Fruit fly (Drosophila melanogaster) whole organism, embryonic: ENCODE measurements around the gene Smvt.

Experiments
- Asciz ChIP-seq: fragments of 200-800 bp; sonication (Bioruptor generic); optimal IDR thresholded peaks from 2 replicates; lab custom pipeline; 2017; ENCODE audit warnings: missing biosample characterization, mild to moderate bottlenecking, missing genetic modification characterization, missing genetic modification reagents
- B-H2 ChIP-seq: fragments of 200-800 bp; sonication (Bioruptor generic); optimal IDR thresholded peaks from 2 replicates; lab custom pipeline; 2018; ENCODE audit warnings: missing biosample characterization, mild to moderate bottlenecking, missing genetic modification characterization
- Blimp-1 ChIP-seq: fragments of 200-800 bp; sonication (Bioruptor generic); optimal IDR thresholded peaks from 3 replicates; lab custom pipeline; 2018; ENCODE audit warnings: missing biosample characterization, missing genetic modification characterization, mild to moderate bottlenecking, moderate library complexity, missing genetic modification reagents
- CG10543 ChIP-seq: fragments of 200-800 bp; sonication (Bioruptor generic); optimal IDR thresholded peaks from 3 replicates; lab custom pipeline; 2017; ENCODE audit warnings: missing biosample characterization, mild to moderate bottlenecking, missing genetic modification characterization, moderate library complexity
- CG12071 ChIP-seq: fragments of 200-800 bp; sonication (Bioruptor generic); optimal IDR thresholded peaks from 3 replicates; lab custom pipeline; 2018; ENCODE audit warnings: missing biosample characterization, mild to moderate bottlenecking, missing genetic modification characterization
- CG12744 ChIP-seq: fragments of 200-800 bp; sonication (Bioruptor generic); optimal IDR thresholded peaks from 2 replicates; lab custom pipeline; 2016; ENCODE audit warnings: missing biosample characterization, missing genetic modification characterization
- CG15011 ChIP-seq: fragments of 200-800 bp; sonication (Bioruptor generic); optimal IDR thresholded peaks from 3 replicates; lab custom pipeline; 2018; ENCODE audit warnings: missing biosample characterization, mild to moderate bottlenecking, missing genetic modification characterization
- CG16813 ChIP-seq: fragments of 200-800 bp; sonication (Bioruptor generic); IDR thresholded peaks from 3 replicates; pipeline ENCODE4 v1.3.6; 2022; ENCODE audit warnings: missing biosample characterization, missing genetic modification characterization; ENCODE audit not compliant: partially characterized antibody
- CG17912 ChIP-seq: fragments of 200-800 bp; sonication (Bioruptor generic); optimal IDR thresholded peaks from 2 replicates; lab custom pipeline; 2018; ENCODE audit warnings: missing biosample characterization, mild to moderate bottlenecking, missing genetic modification characterization
- CG30020 ChIP-seq: fragments of 200-800 bp; optimal IDR thresholded peaks from 2 replicates; lab custom pipeline; 2019; ENCODE audit warnings: missing biosample characterization, mild to moderate bottlenecking, missing genetic modification characterization, moderate library complexity
- CG3281 ChIP-seq: fragments of 200-800 bp; sonication (Bioruptor generic); optimal IDR thresholded peaks from 3 replicates; lab custom pipeline; 2017; ENCODE audit warnings: missing biosample characterization, mild to moderate bottlenecking, missing genetic modification characterization
- CG4730 ChIP-seq: fragments of 200-800 bp; sonication (Bioruptor generic); IDR thresholded peaks from 2 replicates; pipeline ENCODE4 v1.3.6; 2022; ENCODE audit warnings: missing biosample characterization, missing genetic modification characterization
- CG5953 ChIP-seq: fragments of 200-800 bp; sonication (Bioruptor generic); IDR thresholded peaks from 2 replicates; pipeline ENCODE4 v1.3.6; 2022; ENCODE audit warnings: missing biosample characterization, missing genetic modification characterization
- CG7786 ChIP-seq: fragments of 200-800 bp; sonication (Bioruptor generic); optimal IDR thresholded peaks from 2 replicates; lab custom pipeline; 2016; ENCODE audit warnings: missing biosample characterization, missing genetic modification characterization
- CG8089 ChIP-seq: fragments of 200-800 bp; sonication (Bioruptor generic); optimal IDR thresholded peaks from 3 replicates; lab custom pipeline; 2016; ENCODE audit warnings: missing biosample characterization, missing genetic modification characterization
- CG8359 ChIP-seq: fragments of 200-800 bp; sonication (Bioruptor generic); optimal IDR thresholded peaks from 2 replicates; lab custom pipeline; 2017; ENCODE audit warnings: missing biosample characterization, mild to moderate bottlenecking, missing genetic modification characterization, borderline replicate concordance
- Dfd ChIP-seq, 2 experiments: fragments of >200 bp; optimal IDR thresholded peaks; 2 replicates each; lab custom pipeline; 2017; ENCODE audit warnings: missing biosample characterization in 2 of 2, missing genetic modification characterization in 2 of 2
- Fer3 ChIP-seq: fragments of 200-800 bp; sonication (Bioruptor generic); optimal IDR thresholded peaks from 2 replicates; lab custom pipeline; 2018; ENCODE audit warnings: missing biosample characterization, mild to moderate bottlenecking, missing genetic modification characterization, moderate library complexity
- Hr3 ChIP-seq: fragments of 200-800 bp; sonication (Bioruptor generic); optimal IDR thresholded peaks from 3 replicates; lab custom pipeline; 2016; ENCODE audit warnings: missing biosample characterization, missing genetic modification characterization
- Mrtf ChIP-seq: fragments of 200-800 bp; sonication (Bioruptor generic); IDR thresholded peaks from 3 replicates; pipeline ENCODE4 v1.3.6; 2022; ENCODE audit warnings: missing biosample characterization, missing genetic modification characterization
- TFAM ChIP-seq: fragments of 200-800 bp; sonication (Bioruptor generic); optimal IDR thresholded peaks from 2 replicates; lab custom pipeline; 2017; ENCODE audit warnings: missing biosample characterization, missing genetic modification characterization, inconsistent platforms
- Trl ChIP-seq, 3 experiments: fragments of >200 bp in 2 of 3; fragments of 200-800 bp in 1 of 3; sonication (Bioruptor generic) in 1 of 3; optimal IDR thresholded peaks; 2 replicates in 1 of 3; 3 replicates in 2 of 3; lab custom pipeline; 2016 to 2017; ENCODE audit warnings: missing biosample characterization in 1 of 3, missing genetic modification characterization in 1 of 3
- ap ChIP-seq: fragments of 200-800 bp; sonication (Bioruptor generic); IDR thresholded peaks from 2 replicates; pipeline ENCODE4 v1.3.6; 2022; ENCODE audit warnings: missing biosample characterization, missing genetic modification characterization
- bigmax ChIP-seq: fragments of 200-800 bp; sonication (Bioruptor generic); optimal IDR thresholded peaks from 2 replicates; lab custom pipeline; 2018; ENCODE audit warnings: missing biosample characterization, mild to moderate bottlenecking, missing genetic modification characterization
- br ChIP-seq: fragments of >200 bp; optimal IDR thresholded peaks from 2 replicates; lab custom pipeline; 2017
- cg ChIP-seq: fragments of 200-800 bp; sonication (Bioruptor generic); optimal IDR thresholded peaks from 3 replicates; lab custom pipeline; 2019; ENCODE audit warnings: missing biosample characterization, mild to moderate bottlenecking, missing genetic modification characterization, moderate library complexity
- dimm ChIP-seq: fragments of 200-800 bp; sonication (Bioruptor generic); IDR thresholded peaks from 2 replicates; pipeline ENCODE4 v1.3.6; 2022; ENCODE audit warnings: missing biosample characterization, missing genetic modification characterization
- gcm2 ChIP-seq: fragments of 200-800 bp; sonication (Bioruptor generic); optimal IDR thresholded peaks from 2 replicates; lab custom pipeline; 2016; ENCODE audit warnings: missing biosample characterization, missing genetic modification characterization
- ham ChIP-seq: fragments of 200-800 bp; sonication (Bioruptor generic); IDR thresholded peaks from 2 replicates; pipeline ENCODE4 v1.3.6; 2022; ENCODE audit warnings: missing biosample characterization, missing genetic modification characterization
- kni ChIP-seq: fragments of 200-800 bp; sonication (Bioruptor generic); optimal IDR thresholded peaks from 3 replicates; lab custom pipeline; 2017; ENCODE audit warnings: mild to moderate bottlenecking, missing biosample characterization, missing genetic modification reagents, missing genetic modification characterization
- lmd ChIP-seq: fragments of 200-800 bp; sonication (Bioruptor generic); IDR thresholded peaks from 2 replicates; pipeline ENCODE4 v1.3.6; 2022; ENCODE audit warnings: missing biosample characterization, missing genetic modification characterization
- maf-S ChIP-seq: fragments of 200-800 bp; sonication (Bioruptor generic); optimal IDR thresholded peaks from 2 replicates; lab custom pipeline; 2016; ENCODE audit warnings: missing biosample characterization, missing genetic modification characterization
- pho ChIP-seq: fragments of 200-800 bp; sonication (Bioruptor generic); optimal IDR thresholded peaks from 2 replicates; lab custom pipeline; 2016; ENCODE audit warnings: missing biosample characterization, missing genetic modification characterization
- ssp ChIP-seq: fragments of 200-800 bp; sonication (Bioruptor generic); IDR thresholded peaks from 2 replicates; pipeline ENCODE4 v1.3.6; 2022; ENCODE audit warnings: missing biosample characterization, missing genetic modification characterization
- tin ChIP-seq: fragments of 200-800 bp; sonication (Bioruptor generic); optimal IDR thresholded peaks from 3 replicates; lab custom pipeline; 2016; ENCODE audit warnings: missing biosample characterization, missing genetic modification characterization
- twi ChIP-seq: fragments of 200-800 bp; optimal IDR thresholded peaks from 2 replicates; lab custom pipeline; 2019; ENCODE audit warnings: missing biosample characterization, mild to moderate bottlenecking, missing genetic modification characterization, moderate library complexity
- vvl ChIP-seq: fragments of 200-800 bp; sonication (Bioruptor generic); IDR thresholded peaks from 2 replicates; pipeline ENCODE4 v1.3.6; 2022; ENCODE audit warnings: missing biosample characterization, missing genetic modification characterization

The Smvt gene

DNA sequence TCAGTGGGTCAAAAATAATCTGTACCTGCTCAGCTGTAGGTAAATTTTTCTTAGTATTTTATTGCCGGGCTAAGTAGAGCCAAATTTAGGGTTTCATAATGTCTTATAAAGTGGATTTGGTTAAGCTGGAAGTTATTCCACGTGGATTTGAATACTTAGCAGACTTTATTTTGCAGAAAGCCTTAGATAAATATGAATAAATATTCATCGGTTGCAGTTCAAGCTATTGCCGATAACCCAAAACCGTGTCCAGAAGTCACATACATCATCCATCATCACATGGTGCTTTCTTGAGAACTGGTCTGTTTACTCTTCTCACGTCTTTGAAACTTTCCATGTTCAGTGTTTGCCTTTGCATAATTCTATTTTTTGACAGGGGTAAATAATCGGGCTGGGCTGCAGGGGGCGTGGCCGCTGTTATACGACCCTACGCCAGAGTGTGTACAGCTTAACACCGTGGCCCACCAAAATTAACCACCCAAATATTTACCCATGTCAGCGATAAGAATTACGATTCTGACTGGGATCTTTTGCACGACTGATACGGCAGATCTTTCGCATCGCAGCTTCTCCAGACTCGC, 2.7 kb downstream of the Smvt start, which contains the start of gene CG2187 (continued):
- TF ChIP-seq CG7786 (GFP tag; lab: Kevin White, UChicago) (no peak), Blimp-1 (GFP tag; lab: Kevin White, UChicago) (no peak), Trl (optimal IDR thresholded peaks at IDR 0.05; lab: Kevin White, UChicago) (no peak), Trl (GFP tag; optimal IDR thresholded peaks at IDR 0.05; lab: Kevin White, UChicago) (no peak), CG8089 (GFP tag; lab: Kevin White, UChicago) (no peak), TFAM (GFP tag; lab: Kevin White, UChicago) (no peak), CG8359 (no peak), Fer3 (tag; lab: Kevin White, UChicago) (peak; percentile 17), CG10543 (GFP tag; lab: Kevin White, UChicago) (no peak), cg (GFP tag; lab: Kevin White, UChicago) (no peak), Hr3 (GFP tag; lab: Kevin White, UChicago) (no peak), dimm (GFP tag; lab: Robert Waterston, UW) (no peak), ssp (GFP tag; lab: Robert Waterston, UW) (no peak), pho (GFP tag; lab: Kevin White, UChicago) (no peak), vvl (GFP tag; lab: Robert Waterston, UW) (no peak), CG5953 (GFP tag; lab: Robert Waterston, UW) (no peak), Asciz (GFP tag; lab: Kevin White, UChicago) (peak; percentile 21), bigmax (no peak), CG12744 (GFP tag; lab: Kevin White, UChicago) (no peak), gcm2 (GFP tag; lab: Kevin White, UChicago) (no peak), Mrtf (GFP tag; lab: Robert Waterston, UW) (no peak), ap (GFP tag; lab: Robert Waterston, UW) (no peak), CG12071 (GFP tag; lab: Kevin White, UChicago) (peak; percentile 42)

DNA sequence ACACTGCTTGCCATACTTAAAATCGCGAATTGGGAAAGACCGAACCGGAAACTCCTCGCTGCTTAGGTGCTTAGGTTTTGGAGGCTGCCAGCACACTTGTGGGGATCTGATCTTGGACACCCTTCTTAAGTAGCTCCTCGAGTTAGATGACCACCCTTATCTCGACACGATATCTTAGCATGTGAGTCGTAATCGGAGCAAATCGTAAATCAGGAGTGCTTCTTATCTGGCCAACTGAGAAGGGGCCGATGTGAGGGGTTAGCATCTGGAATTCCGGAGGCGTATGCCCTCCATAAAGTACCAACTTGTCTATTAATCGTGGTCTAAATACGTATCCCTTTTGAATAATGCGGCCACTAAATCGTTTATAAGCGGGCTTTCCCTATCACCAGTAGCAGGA, 6.8 kb downstream of the Smvt start, which contains the start of gene salt:
Gene salt, minus strand, starts transcription at position 101 of the 400 bp plus-strand sequence.
- TF ChIP-seq CG15011 (GFP tag; lab: Kevin White, UChicago) (no peak), CG30020 (tag; lab: Kevin White, UChicago) (no peak), Hr3 (GFP tag; lab: Kevin White, UChicago) (no peak), CG17912 (no peak), maf-S (no peak), ham (GFP tag; lab: Robert Waterston, UW) (no peak), CG3281 (no peak), br (no peak), kni (GFP tag; lab: Kevin White, UChicago) (no peak), lmd (GFP tag; lab: Robert Waterston, UW) (no peak), twi (tag; lab: Kevin White, UChicago) (no peak), CG16813 (no peak), Dfd (GFP tag; optimal IDR thresholded peaks at IDR 0.05; lab: Kevin White, UChicago) (no peak), B-H2 (GFP tag; lab: Kevin White, UChicago) (no peak), CG4730 (no peak), tin (GFP tag; lab: Kevin White, UChicago) (no peak)
- TF ChIP-seq, all 482 proteins: peak for 0
